1 fruit fly cellular context compared by ENCODE assay signal in genomic region chr3L:3771406-3771935, dm6.
A peak's percentile ranks its signal among the peaks of the same experiment; 100 is the strongest.
TF ChIP-seq lines count a peak whose summit lies in the region.

No protein-coding gene starts in this region.

TF ChIP-seq in whole organism, embryonic, 481 proteins besides CTCF, POLR2A, EP300 and RAD21 (continued from another document and continues in another):
- peak; percentile 63 for TF ChIP-seq HHEX (GFP tag; optimal IDR thresholded peaks at IDR 0.05; lab: Kevin White, UChicago)
- TF ChIP-seq CG8388 (GFP tag; optimal IDR thresholded peaks at IDR 0.05; lab: Kevin White, UChicago): peak; percentile 61
- TF ChIP-seq CG7372 (GFP tag; IDR thresholded peaks at IDR 0.05; lab: Robert Waterston, UW): peak; percentile 84
- no peak for TF ChIP-seq btn (GFP tag; optimal IDR thresholded peaks at IDR 0.05; lab: Kevin White, UChicago)
- no peak for TF ChIP-seq dimm (GFP tag; IDR thresholded peaks at IDR 0.05; lab: Robert Waterston, UW)
- peak; percentile 5 to 52 for TF ChIP-seq bsh (GFP tag; optimal IDR thresholded peaks at IDR 0.05; lab: Kevin White, UChicago)
- peak; percentile 53 for TF ChIP-seq Sox100B (GFP tag; optimal IDR thresholded peaks at IDR 0.05; lab: Kevin White, UChicago)
- peak; percentile 58 for TF ChIP-seq Fer2 (tag; optimal IDR thresholded peaks at IDR 0.05; lab: Kevin White, UChicago)
- TF ChIP-seq unpg (GFP tag; optimal IDR thresholded peaks at IDR 0.05; lab: Kevin White, UChicago): peak; percentile 79
- peak; percentile 84 for TF ChIP-seq Nf-YA (GFP tag; IDR thresholded peaks at IDR 0.05; lab: Robert Waterston, UW)
- TF ChIP-seq CG14441 (GFP tag; IDR thresholded peaks at IDR 0.05; lab: Robert Waterston, UW): peak; percentile 79
- no peak for TF ChIP-seq CG12236 (GFP tag; optimal IDR thresholded peaks at IDR 0.05; lab: Kevin White, UChicago)
- TF ChIP-seq CG32772 (GFP tag; IDR thresholded peaks at IDR 0.05; lab: Robert Waterston, UW): peak; percentile 71
- TF ChIP-seq NC2α (GFP tag; optimal IDR thresholded peaks at IDR 0.05; lab: Kevin White, UChicago): no peak
- peak; percentile 93 for TF ChIP-seq dysf (GFP tag; IDR thresholded peaks at IDR 0.05; lab: Robert Waterston, UW)
- peak; percentile 78 for TF ChIP-seq CG3281 (GFP tag; optimal IDR thresholded peaks at IDR 0.05; lab: Kevin White, UChicago)
- TF ChIP-seq CG3407 (GFP tag; optimal IDR thresholded peaks at IDR 0.05; lab: Kevin White, UChicago): no peak
- no peak for TF ChIP-seq Scr (GFP tag; IDR thresholded peaks at IDR 0.05; lab: Robert Waterston, UW; ENCODE audit: partially characterized antibody)
- no peak for TF ChIP-seq salm (tag; optimal IDR thresholded peaks at IDR 0.05; lab: Kevin White, UChicago)
- no peak for TF ChIP-seq CG34224 (GFP tag; IDR thresholded peaks at IDR 0.05; lab: Robert Waterston, UW; ENCODE audit: partially characterized antibody)
- no peak for TF ChIP-seq z (GFP tag; IDR thresholded peaks at IDR 0.05; lab: Robert Waterston, UW)
- no peak for TF ChIP-seq CG2202 (tag; optimal IDR thresholded peaks at IDR 0.05; lab: Kevin White, UChicago)
- peak; percentile 22 for TF ChIP-seq CG2875 (GFP tag; optimal IDR thresholded peaks at IDR 0.05; lab: Kevin White, UChicago)
- TF ChIP-seq CG12219 (GFP tag; optimal IDR thresholded peaks at IDR 0.05; lab: Kevin White, UChicago): peak; percentile 50
- no peak for TF ChIP-seq schlank (tag; optimal IDR thresholded peaks at IDR 0.05; lab: Kevin White, UChicago)
- TF ChIP-seq p53 (GFP tag; optimal IDR thresholded peaks at IDR 0.05; lab: Kevin White, UChicago): no peak
- peak; percentile 65 for TF ChIP-seq CG31441 (GFP tag; IDR thresholded peaks at IDR 0.05; lab: Robert Waterston, UW)
- TF ChIP-seq Bdp1 (GFP tag; optimal IDR thresholded peaks at IDR 0.05; lab: Kevin White, UChicago): no peak
- TF ChIP-seq ro (GFP tag; IDR thresholded peaks at IDR 0.05; lab: Robert Waterston, UW): peak; percentile 52; the same call in 1 of the 2 replicates
- no peak for TF ChIP-seq Stat92E (GFP tag; optimal IDR thresholded peaks at IDR 0.05; lab: Kevin White, UChicago)
- peak; percentile 30 for TF ChIP-seq CG6683 (GFP tag; optimal IDR thresholded peaks at IDR 0.05; lab: Kevin White, UChicago)
- TF ChIP-seq Neu2 (GFP tag; optimal IDR thresholded peaks at IDR 0.05; lab: Kevin White, UChicago; ENCODE audit: borderline replicate concordance): no peak
- TF ChIP-seq CG5245 (GFP tag; optimal IDR thresholded peaks at IDR 0.05; lab: Kevin White, UChicago): peak; percentile 19
- TF ChIP-seq Dip3 (GFP tag; optimal IDR thresholded peaks at IDR 0.05; lab: Kevin White, UChicago): peak; percentile 2
- peak; percentile 64 for TF ChIP-seq CG10366 (GFP tag; IDR thresholded peaks at IDR 0.05; lab: Robert Waterston, UW)
- TF ChIP-seq Med (GFP tag; lab: Kevin White, UChicago): peak; percentile 83
- peak; percentile 81; the same call in 2 of the 3 replicates for TF ChIP-seq CG34422 (GFP tag; IDR thresholded peaks at IDR 0.05; lab: Robert Waterston, UW)
- TF ChIP-seq Usf (GFP tag; optimal IDR thresholded peaks at IDR 0.05; lab: Kevin White, UChicago): no peak
- peak; percentile 73 for TF ChIP-seq Xrp1 (GFP tag; IDR thresholded peaks at IDR 0.05; lab: Robert Waterston, UW)
- peak; percentile 54 for TF ChIP-seq CG15514 (GFP tag; optimal IDR thresholded peaks at IDR 0.05; lab: Kevin White, UChicago)
- TF ChIP-seq CG13296 (GFP tag; optimal IDR thresholded peaks at IDR 0.05; lab: Kevin White, UChicago): peak; percentile 80
- peak; percentile 72; the same call in 2 of the 3 replicates for TF ChIP-seq zfh1 (GFP tag; IDR thresholded peaks at IDR 0.05; lab: Robert Waterston, UW)
- TF ChIP-seq CG6689 (GFP tag; IDR thresholded peaks at IDR 0.05; lab: Robert Waterston, UW): peak; percentile 84
- TF ChIP-seq CG3065 (GFP tag; optimal IDR thresholded peaks at IDR 0.05; lab: Kevin White, UChicago): no peak
- TF ChIP-seq YL-1 (GFP tag; optimal IDR thresholded peaks at IDR 0.05; lab: Kevin White, UChicago): no peak
- TF ChIP-seq HLH3B (GFP tag; IDR thresholded peaks at IDR 0.05; lab: Robert Waterston, UW): peak; percentile 81
- peak; percentile 62 for TF ChIP-seq gcm (GFP tag; optimal IDR thresholded peaks at IDR 0.05; lab: Kevin White, UChicago)
- no peak for TF ChIP-seq CG4820 (GFP tag; optimal IDR thresholded peaks at IDR 0.05; lab: Kevin White, UChicago)
- TF ChIP-seq B-H2 (GFP tag; optimal IDR thresholded peaks at IDR 0.05; lab: Kevin White, UChicago): peak; percentile 66
- TF ChIP-seq CG7963 (GFP tag; IDR thresholded peaks at IDR 0.05; lab: Robert Waterston, UW; ENCODE audit: partially characterized antibody): no peak
- no peak for TF ChIP-seq bab2 (GFP tag; optimal IDR thresholded peaks at IDR 0.05; lab: Kevin White, UChicago)
- no peak for TF ChIP-seq CG3838 (GFP tag; optimal IDR thresholded peaks at IDR 0.05; lab: Kevin White, UChicago)
- no peak for TF ChIP-seq CG10431 (GFP tag; optimal IDR thresholded peaks at IDR 0.05; lab: Kevin White, UChicago)
- no peak for TF ChIP-seq CG31365 (tag; optimal IDR thresholded peaks at IDR 0.05; lab: Kevin White, UChicago)
- peak; percentile 6 for TF ChIP-seq slou (GFP tag; optimal IDR thresholded peaks at IDR 0.05; lab: Kevin White, UChicago)
- TF ChIP-seq CG32532 (GFP tag; IDR thresholded peaks at IDR 0.05; lab: Robert Waterston, UW): peak; percentile 96
- no peak for TF ChIP-seq dan (GFP tag; IDR thresholded peaks at IDR 0.05; lab: Robert Waterston, UW)
- TF ChIP-seq ase (GFP tag; IDR thresholded peaks at IDR 0.05; lab: Robert Waterston, UW): peak; percentile 74; the same call in 2 of the 3 replicates
- TF ChIP-seq org-1 (GFP tag; optimal IDR thresholded peaks at IDR 0.05; lab: Kevin White, UChicago): peak; percentile 61
- TF ChIP-seq pita (GFP tag; optimal IDR thresholded peaks at IDR 0.05; lab: Kevin White, UChicago): no peak
- TF ChIP-seq knrl (GFP tag; IDR thresholded peaks at IDR 0.05; lab: Robert Waterston, UW; ENCODE audit: partially characterized antibody): no peak
- no peak for TF ChIP-seq Lim3 (GFP tag; IDR thresholded peaks at IDR 0.05; lab: Robert Waterston, UW)
- TF ChIP-seq Dfd (GFP tag; optimal IDR thresholded peaks at IDR 0.05; lab: Kevin White, UChicago): no peak
- peak; percentile 37 for TF ChIP-seq CG4404 (GFP tag; IDR thresholded peaks at IDR 0.05; lab: Robert Waterston, UW)
- peak; percentile 41 for TF ChIP-seq sqz (GFP tag; optimal IDR thresholded peaks at IDR 0.05; lab: Kevin White, UChicago)
- peak; percentile 98 for TF ChIP-seq grau (tag; optimal IDR thresholded peaks at IDR 0.05; lab: Kevin White, UChicago)
- TF ChIP-seq CG18764 (GFP tag; optimal IDR thresholded peaks at IDR 0.05; lab: Kevin White, UChicago): peak; percentile 11
- TF ChIP-seq h (optimal IDR thresholded peaks at IDR 0.05; lab: Kevin White, UChicago): no peak
- TF ChIP-seq NFAT (GFP tag; IDR thresholded peaks at IDR 0.05; lab: Robert Waterston, UW): peak; percentile 72
- TF ChIP-seq CG8478 (optimal IDR thresholded peaks at IDR 0.05; lab: Kevin White, UChicago): no peak
- TF ChIP-seq pho (GFP tag; optimal IDR thresholded peaks at IDR 0.05; lab: Kevin White, UChicago): no peak
- peak; percentile 65 for TF ChIP-seq CG10543 (GFP tag; optimal IDR thresholded peaks at IDR 0.05; lab: Kevin White, UChicago)
- no peak for TF ChIP-seq Dll (GFP tag; IDR thresholded peaks at IDR 0.05; lab: Robert Waterston, UW; ENCODE audit: partially characterized antibody)
- TF ChIP-seq CG15011 (GFP tag; optimal IDR thresholded peaks at IDR 0.05; lab: Kevin White, UChicago): peak; percentile 54
- peak; percentile 59 for TF ChIP-seq ssp (GFP tag; IDR thresholded peaks at IDR 0.05; lab: Robert Waterston, UW)
- no peak for TF ChIP-seq ac (GFP tag; optimal IDR thresholded peaks at IDR 0.05; lab: Kevin White, UChicago)
- no peak for TF ChIP-seq eyg (GFP tag; optimal IDR thresholded peaks at IDR 0.05; lab: Kevin White, UChicago)
- peak; percentile 56; the same call in 1 of the 2 replicates for TF ChIP-seq CG11085 (GFP tag; IDR thresholded peaks at IDR 0.05; lab: Robert Waterston, UW)
- TF ChIP-seq CG6854 (GFP tag; optimal IDR thresholded peaks at IDR 0.05; lab: Kevin White, UChicago): peak; percentile 71
- peak; percentile 82 for TF ChIP-seq Dek (tag; optimal IDR thresholded peaks at IDR 0.05; lab: Kevin White, UChicago)
- no peak for TF ChIP-seq CG3726 (GFP tag; IDR thresholded peaks at IDR 0.05; lab: Robert Waterston, UW)
- TF ChIP-seq phol (tag; optimal IDR thresholded peaks at IDR 0.05; lab: Kevin White, UChicago): peak; percentile 44
- TF ChIP-seq sob (GFP tag; IDR thresholded peaks at IDR 0.05; lab: Robert Waterston, UW): peak; percentile 92
- peak; percentile 55; the same call in 2 of the 3 replicates for TF ChIP-seq CG11560 (tag; IDR thresholded peaks at IDR 0.05; lab: Robert Waterston, UW)
- TF ChIP-seq Poxn (GFP tag; IDR thresholded peaks at IDR 0.05; lab: Robert Waterston, UW): peak; percentile 36; the same call in 1 of the 2 replicates
- peak; percentile 94 for TF ChIP-seq slbo (GFP tag; IDR thresholded peaks at IDR 0.05; lab: Robert Waterston, UW)
- no peak for TF ChIP-seq yki (optimal IDR thresholded peaks at IDR 0.05; lab: Kevin White, UChicago)
- no peak; the same call in 1 of the 2 replicates for TF ChIP-seq CG9215 (GFP tag; IDR thresholded peaks at IDR 0.05; lab: Robert Waterston, UW)
- no peak for TF ChIP-seq ftz-f1 (GFP tag; optimal IDR thresholded peaks at IDR 0.05; lab: Kevin White, UChicago)
- TF ChIP-seq CG14860 (GFP tag; IDR thresholded peaks at IDR 0.05; lab: Robert Waterston, UW; ENCODE audit: partially characterized antibody): no peak
- peak; percentile 87 for TF ChIP-seq gem (tag; optimal IDR thresholded peaks at IDR 0.05; lab: Kevin White, UChicago)
- TF ChIP-seq CG8359 (GFP tag; optimal IDR thresholded peaks at IDR 0.05; lab: Kevin White, UChicago; ENCODE audit: borderline replicate concordance): no peak
- peak; percentile 75 for TF ChIP-seq CG9727 (GFP tag; optimal IDR thresholded peaks at IDR 0.05; lab: Kevin White, UChicago)
- TF ChIP-seq gfzf (GFP tag; optimal IDR thresholded peaks at IDR 0.05; lab: Kevin White, UChicago): no peak
- peak; percentile 54 for TF ChIP-seq CG17612 (GFP tag; IDR thresholded peaks at IDR 0.05; lab: Robert Waterston, UW)
- TF ChIP-seq CG1647 (GFP tag; optimal IDR thresholded peaks at IDR 0.05; lab: Kevin White, UChicago): no peak
- TF ChIP-seq C15 (GFP tag; IDR thresholded peaks at IDR 0.05; lab: Robert Waterston, UW): peak; percentile 75; the same call in 2 of the 3 replicates
- TF ChIP-seq CG13123 (GFP tag; optimal IDR thresholded peaks at IDR 0.05; lab: Kevin White, UChicago): peak; percentile 45
- no peak for TF ChIP-seq CG6654 (GFP tag; optimal IDR thresholded peaks at IDR 0.05; lab: Kevin White, UChicago)
- TF ChIP-seq CG11247 (GFP tag; IDR thresholded peaks at IDR 0.05; lab: Robert Waterston, UW): peak; percentile 74
- TF ChIP-seq lov (optimal IDR thresholded peaks at IDR 0.05; lab: Kevin White, UChicago): no peak
- 0 out of 3 replicates have a peak, but pooled peaks have one; percentile 19 for TF ChIP-seq lov (GFP tag; IDR thresholded peaks at IDR 0.05; lab: Robert Waterston, UW)
- no peak for TF ChIP-seq CG13624 (GFP tag; optimal IDR thresholded peaks at IDR 0.05; lab: Kevin White, UChicago)
- TF ChIP-seq CG7987 (GFP tag; optimal IDR thresholded peaks at IDR 0.05; lab: Kevin White, UChicago): peak; percentile 18
- TF ChIP-seq Doc3 (GFP tag; IDR thresholded peaks at IDR 0.05; lab: Robert Waterston, UW; ENCODE audit: partially characterized antibody): no peak
- peak; percentile 68 for TF ChIP-seq BtbVII (GFP tag; optimal IDR thresholded peaks at IDR 0.05; lab: Kevin White, UChicago)
- peak; percentile 70 for TF ChIP-seq CG10209 (GFP tag; optimal IDR thresholded peaks at IDR 0.05; lab: Kevin White, UChicago)
- peak; percentile 88 for TF ChIP-seq CG2678 (tag; optimal IDR thresholded peaks at IDR 0.05; lab: Kevin White, UChicago)
- no peak for TF ChIP-seq sens-2 (GFP tag; IDR thresholded peaks at IDR 0.05; lab: Robert Waterston, UW)
- TF ChIP-seq ap (GFP tag; IDR thresholded peaks at IDR 0.05; lab: Robert Waterston, UW): peak; percentile 73
- peak; percentile 87 for TF ChIP-seq row (GFP tag; IDR thresholded peaks at IDR 0.05; lab: Robert Waterston, UW)
- peak; percentile 87 for TF ChIP-seq PHDP (tag; optimal IDR thresholded peaks at IDR 0.05; lab: Kevin White, UChicago)
- TF ChIP-seq CG13775 (GFP tag; optimal IDR thresholded peaks at IDR 0.05; lab: Kevin White, UChicago): peak; percentile 64
- no peak for TF ChIP-seq Sry-δ (GFP tag; optimal IDR thresholded peaks at IDR 0.05; lab: Kevin White, UChicago)
- no peak for TF ChIP-seq Bgb (GFP tag; IDR thresholded peaks at IDR 0.05; lab: Robert Waterston, UW; ENCODE audit: partially characterized antibody)
- TF ChIP-seq br (optimal IDR thresholded peaks at IDR 0.05; lab: Kevin White, UChicago): no peak
- peak in 1 of 2 experiments; percentile 69 for TF ChIP-seq dpn (GFP tag; optimal IDR thresholded peaks at IDR 0.05; lab: Kevin White, UChicago)
- peak; percentile 81 for TF ChIP-seq CG11456 (GFP tag; IDR thresholded peaks at IDR 0.05; lab: Robert Waterston, UW)
- TF ChIP-seq wor (GFP tag; IDR thresholded peaks at IDR 0.05; lab: Robert Waterston, UW): peak; percentile 56
- TF ChIP-seq sens (GFP tag; lab: Kevin White, UChicago): peak; percentile 48
- no peak for TF ChIP-seq Trl (optimal IDR thresholded peaks at IDR 0.05; lab: Kevin White, UChicago)
- no peak for TF ChIP-seq Trl (GFP tag; optimal IDR thresholded peaks at IDR 0.05; lab: Kevin White, UChicago)
- peak; percentile 59 for TF ChIP-seq bcd (GFP tag; optimal IDR thresholded peaks at IDR 0.05; lab: Kevin White, UChicago)
- TF ChIP-seq CG2129 (GFP tag; IDR thresholded peaks at IDR 0.05; lab: Robert Waterston, UW; ENCODE audit: partially characterized antibody): no peak
- peak; percentile 57 for TF ChIP-seq Chrac-16 (GFP tag; optimal IDR thresholded peaks at IDR 0.05; lab: Kevin White, UChicago)
- TF ChIP-seq CG8944 (GFP tag; optimal IDR thresholded peaks at IDR 0.05; lab: Kevin White, UChicago): no peak
- TF ChIP-seq CG10565 (GFP tag; optimal IDR thresholded peaks at IDR 0.05; lab: Kevin White, UChicago): no peak
- peak; percentile 85 for TF ChIP-seq E2f1 (GFP tag; IDR thresholded peaks at IDR 0.05; lab: Robert Waterston, UW)
- TF ChIP-seq CG8924 (tag; optimal IDR thresholded peaks at IDR 0.05; lab: Kevin White, UChicago): peak; percentile 89
- TF ChIP-seq repo (GFP tag; optimal IDR thresholded peaks at IDR 0.05; lab: Kevin White, UChicago): no peak
- TF ChIP-seq Max (GFP tag; optimal IDR thresholded peaks at IDR 0.05; lab: Kevin White, UChicago): peak; percentile 36
- TF ChIP-seq pfk (GFP tag; optimal IDR thresholded peaks at IDR 0.05; lab: Kevin White, UChicago): no peak
- TF ChIP-seq CG7271 (tag; optimal IDR thresholded peaks at IDR 0.05; lab: Kevin White, UChicago): no peak
